Worm (Caenorhabditis elegans) whole organism, L3 larva: ENCODE results near the gene K02E10.7.

ENCODE experiments used
- ZK546.5 ChIP-seq: sonication (generic microtip); optimal IDR thresholded peaks from 2 replicates; lab custom pipeline; 2017; ENCODE audit warnings: missing biosample characterization, missing genetic modification characterization
- ceh-16 ChIP-seq: sonication (generic microtip); optimal IDR thresholded peaks from 2 replicates; lab custom pipeline; 2017; ENCODE audit warnings: missing biosample characterization, missing genetic modification characterization
- ceh-28 ChIP-seq: fragments of 150-350 bp; optimal IDR thresholded peaks from 2 replicates; lab custom pipeline; 2014; ENCODE audit warnings: missing biosample characterization, missing genetic modification reagents, missing genetic modification characterization
- ceh-9 ChIP-seq: sonication (generic microtip); optimal IDR thresholded peaks from 2 replicates; lab custom pipeline; 2018; ENCODE audit warnings: missing biosample characterization, missing genetic modification characterization
- daf-12 ChIP-seq: fragments of 150-350 bp; optimal IDR thresholded peaks from 2 replicates; lab custom pipeline; 2014; ENCODE audit warnings: missing biosample characterization, missing genetic modification reagents, missing genetic modification characterization
- egl-5 ChIP-seq: fragments of 150-350 bp; optimal IDR thresholded peaks from 2 replicates; lab custom pipeline; 2017; ENCODE audit warnings: missing biosample characterization, missing genetic modification reagents, missing genetic modification characterization, inconsistent platforms
- elt-1 ChIP-seq: fragments of 150-350 bp; optimal IDR thresholded peaks from 2 replicates; lab custom pipeline; 2014; ENCODE audit warnings: missing biosample characterization, missing genetic modification characterization
- elt-2 ChIP-seq: sonication (generic microtip); optimal IDR thresholded peaks from 2 replicates; lab custom pipeline; 2016; ENCODE audit warnings: missing genetic modification reagents, mild to moderate bottlenecking, missing genetic modification characterization, missing compliant biosample characterization
- fkh-10 ChIP-seq: sonication (generic microtip); optimal IDR thresholded peaks from 2 replicates; lab custom pipeline; 2017; ENCODE audit warnings: missing biosample characterization, missing genetic modification reagents, missing genetic modification characterization
- hmg-11 ChIP-seq: sonication (generic microtip); optimal IDR thresholded peaks from 2 replicates; lab custom pipeline; 2016; ENCODE audit warnings: missing genetic modification characterization, missing compliant biosample characterization
- jun-1 ChIP-seq: fragments of 150-350 bp; optimal IDR thresholded peaks from 2 replicates; lab custom pipeline; 2014; ENCODE audit warnings: missing biosample characterization, missing genetic modification reagents, missing genetic modification characterization
- lin-15B ChIP-seq: fragments of 150-350 bp; optimal IDR thresholded peaks from 2 replicates; lab custom pipeline; 2014; ENCODE audit warnings: missing biosample characterization, missing genetic modification characterization
- lin-39 ChIP-seq: fragments of 150-350 bp; optimal IDR thresholded peaks from 2 replicates; lab custom pipeline; 2018; ENCODE audit warnings: missing biosample characterization, missing genetic modification reagents, missing genetic modification characterization
- lsy-12 ChIP-seq: sonication (generic microtip); optimal IDR thresholded peaks from 2 replicates; lab custom pipeline; 2016; ENCODE audit warnings: mild to moderate bottlenecking, missing genetic modification characterization, missing compliant biosample characterization
- mdl-1 ChIP-seq: fragments of 150-350 bp; optimal IDR thresholded peaks from 2 replicates; lab custom pipeline; 2014; ENCODE audit warnings: missing biosample characterization, missing genetic modification characterization
- mml-1 ChIP-seq: fragments of 150-350 bp; sonication (generic microtip); optimal IDR thresholded peaks from 3 replicates; lab custom pipeline; 2014; ENCODE audit warnings: missing biosample characterization, missing genetic modification characterization
- nhr-11 ChIP-seq: fragments of 150-350 bp; optimal IDR thresholded peaks from 2 replicates; lab custom pipeline; 2014; ENCODE audit warnings: missing biosample characterization, missing genetic modification characterization
- nhr-23 ChIP-seq: fragments of 150-350 bp; optimal IDR thresholded peaks from 2 replicates; lab custom pipeline; 2014; ENCODE audit warnings: missing biosample characterization, missing genetic modification reagents, missing genetic modification characterization
- nhr-237 ChIP-seq: fragments of 150-350 bp; optimal IDR thresholded peaks from 2 replicates; lab custom pipeline; 2014; ENCODE audit warnings: missing biosample characterization, missing genetic modification characterization
- nhr-25 ChIP-seq: sonication (generic microtip); optimal IDR thresholded peaks from 2 replicates; lab custom pipeline; 2017; ENCODE audit warnings: missing biosample characterization, missing genetic modification characterization
- nhr-43 ChIP-seq: sonication (generic microtip); optimal IDR thresholded peaks from 2 replicates; lab custom pipeline; 2016; ENCODE audit warnings: mild to moderate bottlenecking, missing genetic modification characterization, missing compliant biosample characterization; ENCODE audit not compliant: poor library complexity, severe bottlenecking
- nhr-67 ChIP-seq: fragments of 150-350 bp; optimal IDR thresholded peaks from 2 replicates; lab custom pipeline; 2014; ENCODE audit warnings: missing biosample characterization, missing genetic modification characterization
- nhr-77 ChIP-seq: fragments of 150-350 bp; optimal IDR thresholded peaks from 2 replicates; lab custom pipeline; 2014; ENCODE audit warnings: missing biosample characterization, missing genetic modification characterization
- pha-4 ChIP-seq: fragments of 150-350 bp; optimal IDR thresholded peaks from 2 replicates; lab custom pipeline; 2014; ENCODE audit warnings: missing biosample characterization, missing genetic modification reagents, missing genetic modification characterization
- pqm-1 ChIP-seq: fragments of 150-350 bp; optimal IDR thresholded peaks from 2 replicates; lab custom pipeline; 2017; ENCODE audit warnings: missing biosample characterization, missing genetic modification characterization, inconsistent platforms
- snpc-4 ChIP-seq: fragments of 150-350 bp; optimal IDR thresholded peaks from 2 replicates; lab custom pipeline; 2014; ENCODE audit warnings: missing biosample characterization, missing genetic modification characterization
- tbx-2 ChIP-seq: sonication (generic microtip); optimal IDR thresholded peaks from 2 replicates; lab custom pipeline; 2016; ENCODE audit warnings: mild to moderate bottlenecking, missing genetic modification characterization, missing compliant biosample characterization
- unc-39 ChIP-seq: sonication (generic microtip); optimal IDR thresholded peaks from 4 replicates; lab custom pipeline; 2017; ENCODE audit warnings: missing biosample characterization, missing genetic modification characterization
- zag-1 ChIP-seq: fragments of 150-350 bp; optimal IDR thresholded peaks from 2 replicates; lab custom pipeline; 2014; ENCODE audit warnings: missing biosample characterization, missing genetic modification characterization
- ztf-4 ChIP-seq: fragments of 150-350 bp; optimal IDR thresholded peaks from 2 replicates; lab custom pipeline; 2014; ENCODE audit warnings: missing biosample characterization, missing genetic modification characterization

The K02E10.7 gene

ce11 chrX:2515224-2515623, 6.9 kb upstream of the K02E10.7 start, which contains the start of gene syg-1:
TSS of gene syg-1 (minus strand) at chrX:2515324.
- TF ChIP-seq mml-1 (no peak), nhr-11 (tag; lab: Kevin White, UChicago) (no peak), pqm-1 (tag; lab: Kevin White, UChicago) (no peak), tbx-2 (tag; lab: Kevin White, UChicago) (no peak), daf-12 (tag; lab: Kevin White, UChicago) (no peak), jun-1 (tag; lab: Kevin White, UChicago) (no peak), pha-4 (no peak), lin-15B (tag; lab: Kevin White, UChicago) (no peak), zag-1 (tag; lab: Kevin White, UChicago) (no peak), unc-39 (tag; lab: Kevin White, UChicago) (no peak)

- TF ChIP-seq nhr-43 (tag; lab: Kevin White, UChicago) = no peak
- TF ChIP-seq elt-1 (tag; lab: Kevin White, UChicago) = no peak
- TF ChIP-seq lin-39 (tag; lab: Kevin White, UChicago) = peak; percentile 21
- TF ChIP-seq, all 47 proteins: peak for 1
Measured at ce11 chrX:2513667-2514198, 5.4 kb upstream of the K02E10.7 start.

ce11 chrX:2506738-2507137, 1.6 kb downstream of the K02E10.7 start:
- TF ChIP-seq nhr-67 (tag; lab: Kevin White, UChicago) (no peak), nhr-25 (no peak), tbx-2 (tag; lab: Kevin White, UChicago) (no peak), mdl-1 (tag; lab: Kevin White, UChicago) (no peak), ceh-28 (tag; lab: Kevin White, UChicago) (no peak), ztf-4 (tag; lab: Kevin White, UChicago) (no peak), egl-5 (tag; lab: Kevin White, UChicago) (no peak), pqm-1 (tag; lab: Kevin White, UChicago) (no peak), snpc-4 (tag; lab: Kevin White, UChicago) (no peak), nhr-43 (tag; lab: Kevin White, UChicago) (no peak)

ce11 chrX:2497816-2498215, 10.5 kb downstream of the K02E10.7 start:
- TF ChIP-seq nhr-237 (tag; lab: Kevin White, UChicago) (no peak), pha-4 (peak; percentile 46), nhr-25 (peak; percentile 21), lin-39 (tag; lab: Kevin White, UChicago) (peak; percentile 19)

- TF ChIP-seq ceh-16 (tag; lab: Kevin White, UChicago) (peak; percentile 58), ZK546.5 (tag; lab: Kevin White, UChicago) (no peak), nhr-25 (peak; percentile 76), tbx-2 (tag; lab: Kevin White, UChicago) (no peak), ceh-9 (tag; lab: Kevin White, UChicago) (no peak), ceh-28 (tag; lab: Kevin White, UChicago) (peak; percentile 44), hmg-11 (tag; lab: Kevin White, UChicago) (peak; percentile 51), nhr-23 (tag; lab: Kevin White, UChicago) (peak; percentile 49), lsy-12 (peak; percentile 45), nhr-43 (tag; lab: Kevin White, UChicago) (peak; percentile 21), lin-39 (tag; lab: Kevin White, UChicago) (peak; percentile 10), elt-2 (tag; lab: Kevin White, UChicago) (peak; percentile 14), pha-4 (peak; percentile 23)
Measured at ce11 chrX:2495865-2496314, 12.5 kb downstream of the K02E10.7 start, which contains the start of gene rabr-1. TSS of gene rabr-1 (plus strand) at chrX:2496180.

- no peak for TF ChIP-seq nhr-77
- TF ChIP-seq fkh-10 = peak; percentile 96
Measured at ce11 chrX:2494296-2494695, 14.1 kb downstream of the K02E10.7 start.
